Worm (Caenorhabditis elegans) whole organism, early embryonic: ENCODE measurements around the gene rgs-4.

ENCODE experiments used
- F13C5.2 ChIP-seq: sonication (generic microtip); optimal IDR thresholded peaks from 2 replicates; lab custom pipeline; 2017; ENCODE audit warnings: mild to moderate bottlenecking, missing genetic modification characterization, inconsistent platforms, missing compliant biosample characterization
- aly-1 ChIP-seq: sonication (generic microtip); optimal IDR thresholded peaks from 2 replicates; lab custom pipeline; 2016; ENCODE audit warnings: missing genetic modification characterization, missing compliant biosample characterization
- ama-1 ChIP-seq: fragments of 150-350 bp; optimal IDR thresholded peaks from 2 replicates; lab custom pipeline; 2014
- ceh-13 ChIP-seq: fragments of 200-800 bp; sonication (Bioruptor generic); optimal IDR thresholded peaks from 2 replicates; lab custom pipeline; 2018; ENCODE audit warnings: mild to moderate bottlenecking, missing genetic modification characterization, missing compliant biosample characterization
- hnd-1 ChIP-seq: sonication (generic microtip); optimal IDR thresholded peaks from 2 replicates; lab custom pipeline; 2016; ENCODE audit warnings: missing genetic modification characterization, missing compliant biosample characterization

DNA sequence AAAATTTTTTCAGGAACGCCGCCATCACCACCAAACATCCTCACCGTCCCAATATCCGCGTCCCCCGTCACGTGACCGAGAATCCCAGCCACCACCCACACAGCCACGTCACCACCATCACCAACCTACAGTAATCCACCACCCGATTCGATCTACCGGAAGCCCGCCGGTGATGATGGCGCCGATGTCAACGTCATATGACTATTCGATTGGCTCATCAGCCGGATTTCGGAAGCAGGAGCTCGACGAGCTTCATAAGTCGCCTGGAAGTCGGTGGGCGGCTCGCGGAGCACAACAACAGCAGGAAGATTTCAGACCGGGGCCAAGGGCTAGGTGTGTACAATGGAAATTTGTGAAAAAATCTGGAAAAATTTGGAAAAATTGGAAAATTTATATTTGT lies 41.6 kb downstream of the rgs-4 start:
- TF ChIP-seq aly-1 = no peak
- TF ChIP-seq ama-1 (lab: Kevin White, UChicago) = no peak
- TF ChIP-seq F13C5.2 = no peak
- TF ChIP-seq ceh-13 = no peak
- no peak for TF ChIP-seq hnd-1
